Worm (Caenorhabditis elegans) whole organism, L4 larva: Measurements from ENCODE around the gene clc-21.
"Not testable (repeated sequence)": the region's sequence is repeated elsewhere in the genome, so short reads cannot be mapped to it uniquely, and the experiment has no call there.

Experiments
- D1046.2 ChIP-seq: fragments of 200-800 bp; sonication (Bioruptor generic); IDR thresholded peaks from 2 replicates; pipeline ENCODE4 v1.3.6; 2022; ENCODE audit warnings: missing genetic modification characterization, missing compliant biosample characterization
- R02D3.7 ChIP-seq: fragments of 150-350 bp; sonication (generic microtip); optimal IDR thresholded peaks from 3 replicates; lab custom pipeline; 2014; ENCODE audit warnings: missing biosample characterization, missing genetic modification characterization
- Y5F2A.4 ChIP-seq: fragments of 200-800 bp; sonication (Bioruptor generic); optimal IDR thresholded peaks from 2 replicates; lab custom pipeline; 2018; ENCODE audit warnings: mild to moderate bottlenecking, missing genetic modification characterization, missing compliant biosample characterization
- Y75B8A.6 ChIP-seq: fragments of 200-800 bp; sonication (Bioruptor generic); IDR thresholded peaks from 2 replicates; pipeline ENCODE4 v1.3.6; 2022; ENCODE audit warnings: missing genetic modification reagents, missing genetic modification characterization, missing compliant biosample characterization
- ZK337.2 ChIP-seq: fragments of 200-800 bp; sonication (Bioruptor generic); IDR thresholded peaks from 2 replicates; pipeline ENCODE4 v1.3.6; 2022; ENCODE audit warnings: missing genetic modification reagents, missing genetic modification characterization, missing compliant biosample characterization
- aha-1 ChIP-seq: fragments of 150-350 bp; peaks from one replicate; lab custom pipeline; 2014; ENCODE audit warnings: missing biosample characterization, missing genetic modification characterization
- ama-1 ChIP-seq: fragments of 150-350 bp; optimal IDR thresholded peaks from 2 replicates; lab custom pipeline; 2014; ENCODE audit warnings: inconsistent platforms, mixed read lengths
- ceh-28 ChIP-seq: fragments of 150-350 bp; optimal IDR thresholded peaks from 2 replicates; lab custom pipeline; 2014; ENCODE audit warnings: missing biosample characterization, missing genetic modification reagents, missing genetic modification characterization
- ceh-32 ChIP-seq: sonication (generic microtip); optimal IDR thresholded peaks from 2 replicates; lab custom pipeline; 2016; ENCODE audit warnings: mild to moderate bottlenecking, missing genetic modification characterization, missing compliant biosample characterization; ENCODE audit not compliant: poor library complexity
- ceh-62 ChIP-seq: sonication (generic microtip); optimal IDR thresholded peaks from 2 replicates; lab custom pipeline; 2017; ENCODE audit warnings: missing biosample characterization, missing genetic modification characterization
- ces-1 ChIP-seq: fragments of 150-350 bp; sonication (generic microtip); optimal IDR thresholded peaks from 4 replicates; lab custom pipeline; 2014; ENCODE audit warnings: missing biosample characterization, missing genetic modification reagents, missing genetic modification characterization
- cey-2 ChIP-seq: sonication (generic microtip); optimal IDR thresholded peaks from 3 replicates; lab custom pipeline; 2017; ENCODE audit warnings: missing genetic modification characterization, mild to moderate bottlenecking, missing compliant biosample characterization, antibody characterized with exemption, borderline replicate concordance; ENCODE audit not compliant: insufficient read depth
- daf-19 ChIP-seq: fragments of 200-800 bp; sonication (Bioruptor generic); conservative IDR thresholded peaks from 2 replicates; pipeline ENCODE4 v1.3.6; 2022; ENCODE audit warnings: missing genetic modification characterization, missing compliant biosample characterization
- dmd-6 ChIP-seq: fragments of 200-800 bp; sonication (Bioruptor generic); IDR thresholded peaks from 2 replicates; pipeline ENCODE4 v1.3.6; 2022; ENCODE audit warnings: missing genetic modification reagents, missing genetic modification characterization, missing compliant biosample characterization
- duxl-1 ChIP-seq: sonication (generic microtip); optimal IDR thresholded peaks from 2 replicates; lab custom pipeline; 2016; ENCODE audit warnings: mild to moderate bottlenecking, missing genetic modification characterization, moderate library complexity, missing compliant biosample characterization; ENCODE audit not compliant: poor library complexity
- fos-1 ChIP-seq: fragments of 150-350 bp; optimal IDR thresholded peaks from 2 replicates; lab custom pipeline; 2014; ENCODE audit warnings: missing biosample characterization, missing genetic modification characterization
- gei-8 ChIP-seq: fragments of 200-800 bp; sonication (Bioruptor generic); optimal IDR thresholded peaks from 2 replicates; lab custom pipeline; 2018; ENCODE audit warnings: mild to moderate bottlenecking, missing genetic modification characterization, missing compliant biosample characterization
- hlh-11 ChIP-seq: fragments of 200-800 bp; sonication (Bioruptor generic); optimal IDR thresholded peaks from 2 replicates; lab custom pipeline; 2018; ENCODE audit warnings: mild to moderate bottlenecking, missing genetic modification characterization, missing compliant biosample characterization
- jun-1 ChIP-seq: fragments of 150-350 bp; optimal IDR thresholded peaks from 2 replicates; lab custom pipeline; 2014; ENCODE audit warnings: missing biosample characterization, missing genetic modification reagents, missing genetic modification characterization
- lim-7 ChIP-seq: fragments of 200-800 bp; sonication (Bioruptor generic); IDR thresholded peaks from 2 replicates; pipeline ENCODE4 v1.3.6; 2022; ENCODE audit warnings: missing genetic modification characterization, missing compliant biosample characterization
- lin-29 ChIP-seq: fragments of 200-800 bp; sonication (Bioruptor generic); IDR thresholded peaks from 2 replicates; pipeline ENCODE4 v1.3.6; 2022; ENCODE audit warnings: missing genetic modification reagents, missing genetic modification characterization, missing compliant biosample characterization
- lir-3 ChIP-seq: sonication (generic microtip); optimal IDR thresholded peaks from 2 replicates; lab custom pipeline; 2016; ENCODE audit warnings: mild to moderate bottlenecking, missing genetic modification characterization, missing compliant biosample characterization
- lsy-2 ChIP-seq, 2 experiments: fragments of 150-350 bp in 1 of 2; sonication (generic microtip) in 1 of 2; optimal IDR thresholded peaks; 2 replicates each; lab custom pipeline; 2014 to 2017; ENCODE audit warnings: missing biosample characterization in 2 of 2, missing genetic modification characterization in 2 of 2
- nhr-10 ChIP-seq: fragments of 150-350 bp; optimal IDR thresholded peaks from 2 replicates; lab custom pipeline; 2014; ENCODE audit warnings: missing biosample characterization, missing genetic modification characterization
- nhr-102 ChIP-seq: sonication (generic microtip); optimal IDR thresholded peaks from 2 replicates; lab custom pipeline; 2016; ENCODE audit warnings: mild to moderate bottlenecking, missing genetic modification characterization, moderate library complexity, missing compliant biosample characterization
- nhr-237 ChIP-seq: sonication (generic microtip); optimal IDR thresholded peaks from 2 replicates; lab custom pipeline; 2017; ENCODE audit warnings: missing biosample characterization, missing genetic modification characterization
- nhr-28 ChIP-seq: fragments of 150-350 bp; optimal IDR thresholded peaks from 2 replicates; lab custom pipeline; 2014; ENCODE audit warnings: missing biosample characterization, missing genetic modification characterization
- nhr-42 ChIP-seq: fragments of 200-800 bp; sonication (Bioruptor generic); IDR thresholded peaks from 2 replicates; pipeline ENCODE4 v1.3.6; 2022; ENCODE audit warnings: missing genetic modification characterization, missing compliant biosample characterization
- nhr-77 ChIP-seq: fragments of 150-350 bp; optimal IDR thresholded peaks from 2 replicates; lab custom pipeline; 2014; ENCODE audit warnings: missing biosample characterization, missing genetic modification characterization
- pqm-1 ChIP-seq: sonication (generic microtip); optimal IDR thresholded peaks from 2 replicates; lab custom pipeline; 2017; ENCODE audit warnings: missing biosample characterization, missing genetic modification characterization
- rbr-2 ChIP-seq: sonication (generic microtip); optimal IDR thresholded peaks from 2 replicates; lab custom pipeline; 2016; ENCODE audit warnings: missing genotype, missing genetic modification characterization, missing compliant biosample characterization
- sdz-12 ChIP-seq: fragments of 200-800 bp; sonication (Bioruptor generic); optimal IDR thresholded peaks from 2 replicates; lab custom pipeline; 2018; ENCODE audit warnings: mild to moderate bottlenecking, missing genetic modification characterization, missing compliant biosample characterization
- unc-39 ChIP-seq: sonication (generic microtip); optimal IDR thresholded peaks from 2 replicates; lab custom pipeline; 2017; ENCODE audit warnings: missing biosample characterization, missing genetic modification characterization
- unc-62 ChIP-seq, 3 experiments: fragments of 150-350 bp in 1 of 3; sonication (generic microtip); optimal IDR thresholded peaks in 2 of 3; peaks in 1 of 3; 1 replicate in 1 of 3; 2 replicates in 2 of 3; lab custom pipeline; 2014 to 2017; ENCODE audit warnings: missing biosample characterization in 3 of 3, missing genetic modification characterization in 3 of 3, missing genetic modification reagents in 3 of 3, missing genotype in 1 of 3
- vab-7 ChIP-seq: fragments of 200-800 bp; sonication (Bioruptor generic); IDR thresholded peaks from 2 replicates; pipeline ENCODE4 v1.3.6; 2022; ENCODE audit warnings: missing genetic modification reagents, missing genetic modification characterization, missing compliant biosample characterization
- zip-2 ChIP-seq: fragments of 150-350 bp; optimal IDR thresholded peaks from 2 replicates; lab custom pipeline; 2014; ENCODE audit warnings: missing biosample characterization, missing genetic modification characterization
- ztf-11 ChIP-seq: fragments of 150-350 bp; optimal IDR thresholded peaks from 2 replicates; lab custom pipeline; 2014; ENCODE audit warnings: missing biosample characterization, missing genetic modification characterization

clc-21 gene

DNA sequence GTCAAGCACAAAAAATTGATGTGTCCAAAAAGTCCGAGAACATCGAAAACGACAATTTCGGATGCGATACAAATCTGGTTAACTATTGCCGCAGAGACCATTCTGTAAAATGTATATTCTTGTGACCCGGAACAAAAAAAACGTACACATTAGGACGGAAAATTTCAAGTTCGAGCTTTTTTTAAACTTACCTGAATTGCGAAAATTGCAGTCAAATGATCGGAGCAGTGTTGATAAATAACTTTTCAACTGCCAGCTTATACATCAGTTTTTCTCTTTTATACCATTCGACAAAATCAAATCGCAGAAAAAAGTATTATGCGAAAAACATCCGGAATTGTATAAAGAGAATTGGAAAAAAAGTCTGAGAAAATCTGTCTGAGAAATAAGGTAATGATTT lies 21.4 kb downstream of the clc-21 start, which contains the start of gene srsx-2:
srsx-2 (minus strand) TSS at position 101 of the 400 bp plus-strand sequence.
- no peak for TF ChIP-seq fos-1
- TF ChIP-seq ces-1 (GFP tag; lab: Kevin White, UChicago) = no peak
- no peak for TF ChIP-seq nhr-77 (tag; lab: Kevin White, UChicago)
- no peak for TF ChIP-seq nhr-10 (tag; lab: Kevin White, UChicago)
- no peak for TF ChIP-seq gei-8

DNA sequence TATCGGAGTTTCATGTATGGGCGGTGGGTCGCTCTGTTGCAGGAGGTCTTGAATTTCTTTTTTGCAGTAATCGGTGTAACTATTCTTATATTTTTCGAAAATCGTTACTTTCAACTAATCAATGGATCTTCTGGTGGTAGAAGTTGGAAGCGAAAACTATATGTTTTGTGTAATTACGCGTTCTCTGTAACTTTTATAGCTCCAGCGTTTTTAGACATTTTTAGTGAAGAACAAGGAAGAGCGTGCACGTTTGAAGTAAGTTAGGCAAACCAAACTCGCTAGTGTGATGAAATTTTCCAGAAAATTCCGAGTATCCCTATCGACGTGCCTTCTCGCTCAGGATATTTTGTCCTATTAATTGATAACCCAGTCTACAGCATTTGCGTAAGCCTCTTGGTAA lies 22.5 kb downstream of the clc-21 start, which contains the start of gene srh-154:
srh-154 (plus strand) TSS at position 301 of the 400 bp plus-strand sequence.
- TF ChIP-seq Y5F2A.4 (GFP tag; lab: Kevin White, UChicago) (no peak), ceh-32 (no peak)

- TF ChIP-seq nhr-102 (tag; lab: Kevin White, UChicago) (no peak), aha-1 (tag; lab: Kevin White, UChicago) (peak; percentile 90)
Observed at ce11 chrV:17449836-17450235, 32.9 kb downstream of the clc-21 start.

DNA sequence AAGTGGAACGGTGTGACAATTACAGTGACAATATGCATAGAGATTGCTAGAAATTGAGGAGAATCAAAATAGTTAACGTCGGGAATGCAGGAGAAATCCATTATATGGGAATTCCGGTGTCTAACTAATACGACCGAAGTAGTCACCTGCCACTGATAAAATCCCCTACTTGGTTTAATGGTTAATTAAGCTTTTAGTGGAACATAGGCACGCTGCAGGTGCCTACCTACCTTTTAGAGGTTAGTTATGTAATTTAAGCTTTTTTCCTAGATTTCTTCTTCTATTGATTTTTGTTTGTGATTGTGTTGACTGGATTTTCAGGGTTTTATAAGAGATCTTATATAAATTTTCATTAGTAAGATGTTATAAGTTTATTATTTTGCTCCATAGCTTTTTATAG lies 39.3 kb downstream of the clc-21 start, which contains the start of gene srh-203:
srh-203 (minus strand) TSS at position 101 of the 400 bp plus-strand sequence.
- TF ChIP-seq unc-62 (GFP tag; optimal IDR thresholded peaks at IDR 0.05 in 1 of 2; lab: Kevin White, UChicago) = peak in 1 of 2 experiments; percentile 17
- not testable (repeated sequence) for TF ChIP-seq unc-62 (tag; optimal IDR thresholded peaks at IDR 0.05; lab: Kevin White, UChicago)
- TF ChIP-seq, all 104 proteins: peak for 1; not testable (repeated sequence) for 103

DNA sequence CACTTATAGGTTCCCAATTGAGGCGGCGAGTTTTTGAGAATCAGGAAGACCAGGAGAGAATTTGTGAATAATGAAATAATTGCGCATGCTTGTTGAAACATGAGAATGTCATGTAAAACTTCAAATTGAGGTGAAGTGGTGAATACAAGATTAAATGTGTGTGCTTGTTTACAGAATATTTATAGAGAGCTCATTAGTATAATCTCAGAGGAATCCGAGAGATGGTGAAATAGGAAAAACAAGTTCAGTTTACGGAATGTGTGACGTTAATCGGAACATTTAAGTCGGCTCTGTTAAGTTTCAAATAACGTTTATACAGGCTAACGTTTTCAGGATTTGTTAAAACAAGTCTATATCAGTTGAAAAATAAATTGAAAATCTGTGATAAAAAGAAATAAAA lies 41.1 kb downstream of the clc-21 start, which contains the start of gene str-200:
str-200 (minus strand) TSS at position 101 of the 400 bp plus-strand sequence.
- TF ChIP-seq pqm-1 (no peak), dmd-6 (GFP tag; lab: Robert Waterston, UW) (no peak), ama-1 (lab: Kevin White, UChicago) (no peak), ceh-28 (tag; lab: Kevin White, UChicago) (no peak), nhr-42 (GFP tag; lab: Robert Waterston, UW) (no peak), Y5F2A.4 (GFP tag; lab: Kevin White, UChicago) (no peak), jun-1 (tag; lab: Kevin White, UChicago) (no peak), D1046.2 (no peak), zip-2 (no peak), lin-29 (GFP tag; lab: Robert Waterston, UW) (no peak), nhr-237 (tag; lab: Kevin White, UChicago) (no peak), nhr-28 (tag; lab: Kevin White, UChicago) (no peak), ceh-62 (no peak), rbr-2 (tag; lab: Kevin White, UChicago) (no peak), vab-7 (no peak), nhr-10 (tag; lab: Kevin White, UChicago) (no peak), duxl-1 (tag; lab: Kevin White, UChicago) (no peak)

DNA sequence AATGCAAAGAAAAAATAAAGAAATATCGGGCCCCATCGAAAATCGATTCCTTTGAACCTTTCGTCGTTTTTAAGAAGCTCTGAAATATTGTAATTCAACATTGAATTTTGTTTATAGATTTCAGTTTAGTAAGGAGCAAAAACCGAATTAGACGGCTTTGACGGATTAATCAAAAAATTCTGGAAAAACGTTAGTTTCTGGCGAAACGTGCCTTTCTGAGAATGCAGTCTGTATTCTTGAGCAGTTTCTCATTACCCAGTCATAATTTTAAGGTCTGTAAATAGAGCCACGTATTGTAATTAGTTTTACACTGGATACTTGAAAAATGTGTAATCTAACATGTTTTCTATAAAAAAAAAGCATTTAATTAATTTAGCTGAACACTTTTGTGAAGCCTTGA lies 43.1 kb downstream of the clc-21 start, which contains the start of gene srz-48:
srz-48 (minus strand) TSS at position 101 of the 400 bp plus-strand sequence.
- TF ChIP-seq lir-3 (tag; lab: Kevin White, UChicago) (no peak), Y75B8A.6 (GFP tag; lab: Robert Waterston, UW) (no peak), cey-2 (no peak), ama-1 (lab: Kevin White, UChicago) (no peak), lsy-2 (tag; optimal IDR thresholded peaks at IDR 0.05; lab: Kevin White, UChicago) (no peak), ztf-11 (tag; lab: Kevin White, UChicago) (no peak), lim-7 (no peak), D1046.2 (no peak), unc-39 (tag; lab: Kevin White, UChicago) (no peak), R02D3.7 (no peak), daf-19 (GFP tag; lab: Robert Waterston, UW) (no peak), sdz-12 (GFP tag; lab: Kevin White, UChicago) (no peak), ZK337.2 (GFP tag; lab: Robert Waterston, UW) (no peak), zip-2 (no peak), Y5F2A.4 (GFP tag; lab: Kevin White, UChicago) (no peak), hlh-11 (tag; lab: Kevin White, UChicago) (no peak)
